Worm (Caenorhabditis elegans) whole organism, late embryonic: ENCODE results near the gene ndua-8.

Source experiments
- C38D4.7 ChIP-seq: fragments of 200-800 bp; sonication (Bioruptor generic); optimal IDR thresholded peaks from 2 replicates; lab custom pipeline; 2018; ENCODE audit warnings: mild to moderate bottlenecking, missing genetic modification characterization, moderate library complexity, missing compliant biosample characterization
- F13H6.1 ChIP-seq: sonication (generic microtip); optimal IDR thresholded peaks from 2 replicates; lab custom pipeline; 2016; ENCODE audit warnings: missing genetic modification characterization, missing compliant biosample characterization
- K02D7.2 ChIP-seq: sonication (generic microtip); optimal IDR thresholded peaks from 2 replicates; lab custom pipeline; 2017; ENCODE audit warnings: mild to moderate bottlenecking, missing genetic modification characterization, missing compliant biosample characterization
- K09A11.1 ChIP-seq: sonication (generic microtip); optimal IDR thresholded peaks from 2 replicates; lab custom pipeline; 2017; ENCODE audit warnings: antibody characterized with exemption, mild to moderate bottlenecking, missing genetic modification characterization, missing compliant biosample characterization; ENCODE audit not compliant: insufficient read depth
- T23F11.4 ChIP-seq: fragments of 200-800 bp; sonication (Bioruptor generic); optimal IDR thresholded peaks from 2 replicates; lab custom pipeline; 2018; ENCODE audit warnings: mild to moderate bottlenecking, missing genetic modification characterization, missing compliant biosample characterization
- Y22D7AL.16 ChIP-seq: sonication (generic microtip); optimal IDR thresholded peaks from 2 replicates; lab custom pipeline; 2016; ENCODE audit warnings: missing genetic modification characterization, missing compliant biosample characterization
- ahr-1 ChIP-seq: sonication (generic microtip); optimal IDR thresholded peaks from 2 replicates; lab custom pipeline; 2016; ENCODE audit warnings: missing genetic modification characterization, missing compliant biosample characterization
- ama-1 ChIP-seq: fragments of 150-350 bp; optimal IDR thresholded peaks from 2 replicates; lab custom pipeline; 2014
- ceh-14 ChIP-seq: sonication (generic microtip); optimal IDR thresholded peaks from 2 replicates; lab custom pipeline; 2016; ENCODE audit warnings: missing genotype, missing genetic modification characterization, missing compliant biosample characterization
- ceh-18 ChIP-seq: sonication (generic microtip); optimal IDR thresholded peaks from 2 replicates; lab custom pipeline; 2016; ENCODE audit warnings: missing genetic modification characterization, missing compliant biosample characterization
- ceh-2 ChIP-seq: sonication (generic microtip); optimal IDR thresholded peaks from 2 replicates; lab custom pipeline; 2016; ENCODE audit warnings: missing genotype, missing genetic modification characterization, missing compliant biosample characterization
- ceh-24 ChIP-seq: sonication (generic microtip); optimal IDR thresholded peaks from 2 replicates; lab custom pipeline; 2016; ENCODE audit warnings: mild to moderate bottlenecking, missing genetic modification characterization, missing compliant biosample characterization
- ceh-6 ChIP-seq: fragments of 200-800 bp; sonication (Bioruptor generic); optimal IDR thresholded peaks from 2 replicates; lab custom pipeline; 2018; ENCODE audit warnings: mild to moderate bottlenecking, missing genetic modification characterization, missing compliant biosample characterization
- ceh-9 ChIP-seq: sonication (generic microtip); optimal IDR thresholded peaks from 2 replicates; lab custom pipeline; 2016; ENCODE audit warnings: mild to moderate bottlenecking, missing genetic modification characterization, inconsistent platforms, missing compliant biosample characterization
- dve-1 ChIP-seq: sonication (generic microtip); optimal IDR thresholded peaks from 2 replicates; lab custom pipeline; 2017; ENCODE audit warnings: antibody characterized with exemption, mild to moderate bottlenecking, missing genetic modification characterization, missing compliant biosample characterization
- elt-4 ChIP-seq: sonication (generic microtip); optimal IDR thresholded peaks from 2 replicates; lab custom pipeline; 2016; ENCODE audit warnings: missing genetic modification characterization, missing compliant biosample characterization
- fkh-6 ChIP-seq: sonication (generic microtip); optimal IDR thresholded peaks from 2 replicates; lab custom pipeline; 2016; ENCODE audit warnings: missing genetic modification characterization, missing compliant biosample characterization
- gmeb-2 ChIP-seq: sonication (generic microtip); optimal IDR thresholded peaks from 2 replicates; lab custom pipeline; 2016; ENCODE audit warnings: missing genetic modification characterization, inconsistent platforms, missing compliant biosample characterization
- hlh-15 ChIP-seq: sonication (generic microtip); optimal IDR thresholded peaks from 2 replicates; lab custom pipeline; 2016; ENCODE audit warnings: missing genetic modification characterization, missing compliant biosample characterization
- hlh-30 ChIP-seq: sonication (generic microtip); optimal IDR thresholded peaks from 2 replicates; lab custom pipeline; 2017; ENCODE audit warnings: antibody characterized with exemption, missing genetic modification characterization, missing compliant biosample characterization; ENCODE audit not compliant: insufficient read depth
- lim-6 ChIP-seq: sonication (generic microtip); optimal IDR thresholded peaks from 2 replicates; lab custom pipeline; 2016; ENCODE audit warnings: missing genetic modification characterization, missing compliant biosample characterization
- nfya-1 ChIP-seq: sonication (generic microtip); optimal IDR thresholded peaks from 2 replicates; lab custom pipeline; 2017; ENCODE audit warnings: missing genetic modification characterization, mild to moderate bottlenecking, missing compliant biosample characterization, antibody characterized with exemption, moderate library complexity
- nhr-232 ChIP-seq: sonication (generic microtip); optimal IDR thresholded peaks from 2 replicates; lab custom pipeline; 2016; ENCODE audit warnings: missing genetic modification characterization, missing compliant biosample characterization
- npax-4 ChIP-seq: sonication (generic microtip); optimal IDR thresholded peaks from 2 replicates; lab custom pipeline; 2016; ENCODE audit warnings: missing genetic modification characterization, missing compliant biosample characterization
- odd-2 ChIP-seq: sonication (generic microtip); optimal IDR thresholded peaks from 2 replicates; lab custom pipeline; 2017; ENCODE audit warnings: antibody characterized with exemption, mild to moderate bottlenecking, missing genetic modification characterization, missing compliant biosample characterization
- pag-3 ChIP-seq: sonication (generic microtip); optimal IDR thresholded peaks from 2 replicates; lab custom pipeline; 2016; ENCODE audit warnings: missing compliant biosample characterization, missing genetic modification characterization, borderline replicate concordance
- pax-1 ChIP-seq: fragments of 150-350 bp; optimal IDR thresholded peaks from 2 replicates; lab custom pipeline; 2014; ENCODE audit warnings: missing biosample characterization, missing genetic modification characterization
- pha-4 ChIP-seq: fragments of 150-350 bp; optimal IDR thresholded peaks from 2 replicates; lab custom pipeline; 2018; ENCODE audit warnings: missing biosample characterization, missing genetic modification reagents, missing genetic modification characterization
- pqm-1 ChIP-seq: sonication (generic microtip); optimal IDR thresholded peaks from 2 replicates; lab custom pipeline; 2016; ENCODE audit warnings: missing genetic modification characterization, missing compliant biosample characterization
- pros-1 ChIP-seq: fragments of 150-350 bp; optimal IDR thresholded peaks from 2 replicates; lab custom pipeline; 2014; ENCODE audit warnings: missing biosample characterization, missing genetic modification reagents, missing genetic modification characterization
- rnt-1 ChIP-seq: sonication (generic microtip); optimal IDR thresholded peaks from 2 replicates; lab custom pipeline; 2016; ENCODE audit warnings: missing genetic modification characterization, missing compliant biosample characterization
- sdc-2 ChIP-seq: sonication (generic microtip); optimal IDR thresholded peaks from 2 replicates; lab custom pipeline; 2016; ENCODE audit warnings: missing genotype, missing genetic modification characterization, missing compliant biosample characterization
- tbx-7 ChIP-seq: sonication (generic microtip); optimal IDR thresholded peaks from 2 replicates; lab custom pipeline; 2016; ENCODE audit warnings: missing genotype, missing genetic modification characterization, missing compliant biosample characterization
- unc-3 ChIP-seq, 2 experiments: fragments of 200-800 bp in 1 of 2; sonication (Bioruptor generic) in 1 of 2; sonication (generic microtip) in 1 of 2; conservative IDR thresholded peaks in 1 of 2; optimal IDR thresholded peaks in 1 of 2; 2 replicates each; pipeline versions ENCODE4 v1.3.6 to Lab custom; 2016 to 2022; ENCODE audit warnings: missing compliant biosample characterization in 2 of 2, missing genetic modification characterization in 2 of 2, missing genetic modification reagents in 1 of 2
- unc-86 ChIP-seq: sonication (generic microtip); optimal IDR thresholded peaks from 2 replicates; lab custom pipeline; 2016; ENCODE audit warnings: missing genetic modification characterization, missing compliant biosample characterization
- ztf-16 ChIP-seq: sonication (generic microtip); optimal IDR thresholded peaks from 2 replicates; lab custom pipeline; 2017; ENCODE audit warnings: missing genetic modification characterization, missing compliant biosample characterization

Gene ndua-8

DNA sequence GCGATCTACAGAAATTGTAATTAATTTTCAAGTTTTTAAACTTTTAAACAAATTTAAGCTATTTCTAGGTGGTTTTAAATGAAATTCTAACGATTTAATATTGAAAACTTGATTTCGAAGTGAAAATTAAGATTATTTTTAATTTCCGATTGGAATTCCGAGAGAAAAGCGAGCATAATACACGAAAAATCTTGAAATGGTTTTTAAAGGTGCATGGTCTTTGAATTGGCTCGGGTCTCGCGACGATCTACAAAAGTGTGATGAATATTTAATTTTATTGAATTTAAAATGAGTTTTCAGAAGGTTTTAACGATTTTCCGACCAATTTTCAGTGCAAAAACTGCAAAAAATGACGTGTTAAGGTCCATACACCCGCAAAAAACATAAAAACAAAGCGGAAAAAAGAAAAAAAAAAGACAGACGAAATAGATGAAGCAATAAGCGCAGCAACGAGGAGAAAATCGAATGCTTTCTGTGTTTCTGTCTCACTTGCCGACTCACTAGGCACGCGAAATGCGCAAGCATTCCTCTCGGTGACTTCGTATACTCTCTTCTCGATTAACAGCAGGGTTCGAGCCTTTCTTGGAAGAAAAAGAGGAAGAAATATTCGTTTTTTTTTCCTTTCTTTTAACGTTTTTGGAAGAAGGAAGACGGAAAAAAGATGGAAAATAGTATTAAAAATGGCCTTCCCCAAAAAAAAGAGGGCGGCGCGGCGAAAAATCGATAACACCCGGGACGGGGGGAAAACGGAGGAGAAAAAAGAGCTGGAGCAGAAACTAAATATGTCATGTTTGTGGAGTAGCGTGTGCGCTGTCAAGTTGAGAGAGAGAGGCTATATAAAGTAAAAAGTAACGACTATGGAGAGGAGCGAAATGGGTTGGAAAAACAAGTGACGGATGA is 47.7 kb downstream of the ndua-8 start (continued):
- TF ChIP-seq ceh-18 (tag; lab: Kevin White, UChicago) (peak; percentile 34), pag-3 (no peak), ceh-9 (no peak), unc-86 (tag; lab: Kevin White, UChicago) (no peak), odd-2 (tag; lab: Kevin White, UChicago) (no peak), lim-6 (no peak), pha-4 (tag; lab: Kevin White, UChicago) (no peak), ceh-14 (tag; lab: Kevin White, UChicago) (no peak), tbx-7 (no peak), pros-1 (tag; lab: Kevin White, UChicago) (no peak), K02D7.2 (tag; lab: Kevin White, UChicago) (no peak), ceh-2 (no peak), gmeb-2 (tag; lab: Kevin White, UChicago) (peak; percentile 12), ama-1 (no peak), npax-4 (tag; lab: Kevin White, UChicago) (no peak), ztf-16 (tag; lab: Kevin White, UChicago) (no peak), Y22D7AL.16 (tag; lab: Kevin White, UChicago) (no peak), dve-1 (tag; lab: Kevin White, UChicago) (no peak), ceh-24 (tag; lab: Kevin White, UChicago) (no peak), F13H6.1 (tag; lab: Kevin White, UChicago) (no peak), ceh-6 (no peak), K09A11.1 (tag; lab: Kevin White, UChicago) (no peak), sdc-2 (no peak), T23F11.4 (GFP tag; lab: Kevin White, UChicago) (no peak), ahr-1 (tag; lab: Kevin White, UChicago) (no peak)

DNA sequence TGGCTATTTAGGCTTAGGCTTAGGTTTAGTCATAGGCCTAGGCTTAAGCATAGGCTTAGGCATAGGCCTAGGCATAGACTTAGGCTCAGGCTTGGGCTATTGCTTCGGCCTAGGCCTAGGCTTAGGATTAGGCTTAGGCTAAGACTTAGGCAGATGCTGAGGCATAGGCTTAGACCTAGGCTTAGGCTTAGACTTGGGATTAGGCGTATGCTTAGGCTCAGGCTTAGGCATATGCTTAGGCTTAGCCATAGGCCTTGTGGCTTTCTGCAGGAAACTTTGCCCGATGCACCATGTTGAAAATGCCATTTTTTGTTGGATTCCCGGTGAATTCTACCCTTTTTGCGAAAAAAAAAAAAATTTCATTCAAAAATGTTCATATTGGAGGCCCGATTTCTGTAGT is 49.1 kb downstream of the ndua-8 start:
- TF ChIP-seq ama-1 (no peak), fkh-6 (tag; lab: Kevin White, UChicago) (no peak)

ce11 chrIII:2578563-2578962 is 49.7 kb downstream of the ndua-8 start:
- TF ChIP-seq nfya-1: peak; percentile 52
- no peak for TF ChIP-seq T23F11.4 (GFP tag; lab: Kevin White, UChicago)
- TF ChIP-seq gmeb-2 (tag; lab: Kevin White, UChicago): no peak
- no peak for TF ChIP-seq pax-1 (tag; lab: Kevin White, UChicago)
- no peak for TF ChIP-seq C38D4.7 (GFP tag; lab: Kevin White, UChicago)
- peak; percentile 18 for TF ChIP-seq ceh-18 (tag; lab: Kevin White, UChicago)
- peak; percentile 40 for TF ChIP-seq hlh-30
- no peak for TF ChIP-seq nhr-232 (tag; lab: Kevin White, UChicago)
- TF ChIP-seq ztf-16 (tag; lab: Kevin White, UChicago): no peak
- TF ChIP-seq pros-1 (tag; lab: Kevin White, UChicago): no peak
- TF ChIP-seq dve-1 (tag; lab: Kevin White, UChicago): no peak

DNA sequence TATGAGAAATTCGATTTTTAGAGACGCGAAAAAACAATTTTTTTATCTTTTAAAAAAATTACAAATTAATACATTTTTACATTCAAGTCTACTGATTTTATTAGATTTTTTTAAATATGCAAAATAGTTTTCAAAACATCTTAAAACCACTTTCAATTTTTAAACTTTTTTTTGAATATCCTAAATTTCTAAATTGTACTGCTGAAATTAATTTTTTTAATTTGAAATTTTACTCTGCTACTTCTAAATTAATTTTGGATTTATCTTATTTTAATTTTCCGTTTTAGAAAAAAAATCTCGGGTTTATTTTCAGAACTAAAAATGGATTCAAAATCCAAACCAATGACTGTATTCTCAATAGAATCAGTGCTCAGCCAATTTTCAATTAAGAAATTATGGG is 50.1 kb downstream of the ndua-8 start, which contains the start of gene Y71H2B.8:
Y71H2B.8 (plus strand) TSS at position 301 of the 400 bp plus-strand sequence.
- TF ChIP-seq ceh-9 (no peak), hlh-15 (tag; lab: Kevin White, UChicago) (no peak), elt-4 (tag; lab: Kevin White, UChicago) (no peak), sdc-2 (no peak), rnt-1 (tag; lab: Kevin White, UChicago) (no peak), npax-4 (tag; lab: Kevin White, UChicago) (no peak), ahr-1 (tag; lab: Kevin White, UChicago) (no peak), hlh-30 (no peak), unc-3 (GFP tag; conservative IDR thresholded peaks at IDR 0.05; lab: Robert Waterston, UW) (no peak), unc-3 (tag; optimal IDR thresholded peaks at IDR 0.05; lab: Kevin White, UChicago) (no peak), ztf-16 (tag; lab: Kevin White, UChicago) (no peak), pqm-1 (tag; lab: Kevin White, UChicago) (no peak), K02D7.2 (tag; lab: Kevin White, UChicago) (no peak)
